Worm (Caenorhabditis elegans): ENCODE results near the gene Y22D7AL.7.

- no peak for TF ChIP-seq unc-62 (GFP tag; optimal IDR thresholded peaks at IDR 0.05)
- no peak for TF ChIP-seq pha-4 (tag; optimal IDR thresholded peaks at IDR 0.05)
- no peak for TF ChIP-seq flh-1 (GFP tag; optimal IDR thresholded peaks at IDR 0.05)
- TF ChIP-seq sem-2 (GFP tag; optimal IDR thresholded peaks at IDR 0.05) = no peak
- no peak for TF ChIP-seq elt-3 (tag; optimal IDR thresholded peaks at IDR 0.05)
- no peak for TF ChIP-seq sptf-1 (tag; optimal IDR thresholded peaks at IDR 0.05)
- TF ChIP-seq blmp-1 (tag; optimal IDR thresholded peaks at IDR 0.05) = no peak
- TF ChIP-seq ces-1 (GFP tag; optimal IDR thresholded peaks at IDR 0.05) = no peak
- TF ChIP-seq tbx-8 (GFP tag; optimal IDR thresholded peaks at IDR 0.05) = no peak
Observed at ce11 chrIII:1607659-1608058, 31.1 kb downstream of the Y22D7AL.7 start.
